Worm (Caenorhabditis elegans): ENCODE measurements around the gene mlc-2.

DNA sequence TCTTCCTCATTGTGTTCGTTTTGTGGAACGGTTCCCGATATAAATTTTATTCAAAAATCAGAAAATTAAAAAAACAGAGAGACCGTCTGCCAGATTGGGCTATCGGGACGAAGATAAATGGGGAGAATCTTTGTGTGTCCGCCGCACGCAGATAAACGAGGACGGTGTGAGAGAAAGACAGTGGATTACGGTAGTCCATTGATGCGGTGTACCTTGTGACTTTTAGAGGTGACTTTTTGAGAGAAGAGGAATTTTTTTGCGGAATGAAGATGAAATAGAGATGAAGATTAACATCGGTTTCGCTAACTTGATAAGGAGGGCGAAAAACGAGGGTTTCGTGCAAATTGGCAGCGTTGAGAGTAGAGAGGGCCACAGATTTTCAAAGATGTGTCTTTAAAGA, 28.6 kb downstream of the mlc-2 start:
- TF ChIP-seq ceh-82 (tag; optimal IDR thresholded peaks at IDR 0.05) (no peak), pqm-1 (tag; optimal IDR thresholded peaks at IDR 0.05) (no peak), tag-97 (GFP tag; IDR thresholded peaks at IDR 0.05) (no peak), zip-2 (tag; optimal IDR thresholded peaks at IDR 0.05) (no peak), egl-27 (tag; optimal IDR thresholded peaks at IDR 0.05) (no peak), zfp-3 (GFP tag; conservative IDR thresholded peaks at IDR 0.05) (no peak), gei-8 (GFP tag; optimal IDR thresholded peaks at IDR 0.05) (no peak), unc-62 (GFP tag; optimal IDR thresholded peaks at IDR 0.05 in 1 of 2) (peak in 1 of 2 experiments; percentile 98), unc-62 (tag; optimal IDR thresholded peaks at IDR 0.05) (no peak), F37D6.2 (tag; optimal IDR thresholded peaks at IDR 0.05) (no peak), cey-2 (tag; optimal IDR thresholded peaks at IDR 0.05; ENCODE audit: borderline replicate concordance, insufficient read depth) (no peak), snpc-4 (tag; optimal IDR thresholded peaks at IDR 0.05) (no peak), nhr-11 (tag; optimal IDR thresholded peaks at IDR 0.05) (no peak), pha-4 (GFP tag; IDR thresholded peaks at IDR 0.05) (no peak), pha-4 (tag; optimal IDR thresholded peaks at IDR 0.05) (no peak), dve-1 (tag; optimal IDR thresholded peaks at IDR 0.05; ENCODE audit: insufficient read depth) (no peak)
